Worm (Caenorhabditis elegans) whole organism, dauer: ENCODE data around the gene kxd-1.

Experiments
- unc-62 ChIP-seq: sonication (generic microtip); optimal IDR thresholded peaks from 2 replicates; lab custom pipeline; 2017; ENCODE audit warnings: missing biosample characterization, missing genetic modification reagents, missing genetic modification characterization

The kxd-1 gene

ce11 chrV:7220973-7221519 is at the start of gene kxd-1, which contains the start of the genes C13F10.8 and C13F10.6:
TSS of gene kxd-1 (plus strand) at chrV:7221469.
TSS of gene C13F10.8 (minus strand) at chrV:7221023.
TSS of gene C13F10.6 (minus strand) at chrV:7221039.
- TF ChIP-seq unc-62 (GFP tag; lab: Kevin White, UChicago): no peak

ce11 chrV:7175201-7175600 is 46.1 kb upstream of the kxd-1 start, which contains the start of gene lgc-39:
TSS of gene lgc-39 (plus strand) at chrV:7175501.
- TF ChIP-seq unc-62 (GFP tag; lab: Kevin White, UChicago): no peak

ce11 chrV:7178843-7179242 is 42.4 kb upstream of the kxd-1 start, which contains the start of gene cpsf-2:
TSS of gene cpsf-2 (plus strand) at chrV:7179172.
- TF ChIP-seq unc-62 (GFP tag; lab: Kevin White, UChicago): no peak

ce11 chrV:7184549-7184948 is 36.7 kb upstream of the kxd-1 start, which contains the start of gene pitr-5:
TSS of gene pitr-5 (plus strand) at chrV:7184849.
- no peak for TF ChIP-seq unc-62 (GFP tag; lab: Kevin White, UChicago)

- TF ChIP-seq unc-62 (GFP tag; lab: Kevin White, UChicago): no peak
Observed at ce11 chrV:7186599-7186998, 34.7 kb upstream of the kxd-1 start.

- no peak for TF ChIP-seq unc-62 (GFP tag; lab: Kevin White, UChicago)
Observed at ce11 chrV:7187295-7187694, 34.0 kb upstream of the kxd-1 start.

- TF ChIP-seq unc-62 (GFP tag; lab: Kevin White, UChicago): no peak
Observed at ce11 chrV:7193562-7193961, 27.7 kb upstream of the kxd-1 start, which contains the start of gene F09G2.8. TSS of gene F09G2.8 (minus strand) at chrV:7193662.

- TF ChIP-seq unc-62 (GFP tag; lab: Kevin White, UChicago): no peak
Observed at ce11 chrV:7194818-7195217, 26.5 kb upstream of the kxd-1 start.

- no peak for TF ChIP-seq unc-62 (GFP tag; lab: Kevin White, UChicago)
Observed at ce11 chrV:7196037-7196436, 25.2 kb upstream of the kxd-1 start, which contains the start of gene attf-2. TSS of gene attf-2 (minus strand) at chrV:7196137.

- TF ChIP-seq unc-62 (GFP tag; lab: Kevin White, UChicago): no peak
Observed at ce11 chrV:7196498-7196966, 24.7 kb upstream of the kxd-1 start, which contains the start of gene F09G2.2. TSS of gene F09G2.2 (plus strand) at chrV:7196916.

- TF ChIP-seq unc-62 (GFP tag; lab: Kevin White, UChicago): no peak
Observed at ce11 chrV:7197036-7197435, 24.2 kb upstream of the kxd-1 start.

ce11 chrV:7198403-7198802 is 22.9 kb upstream of the kxd-1 start:
- no peak for TF ChIP-seq unc-62 (GFP tag; lab: Kevin White, UChicago)

- no peak for TF ChIP-seq unc-62 (GFP tag; lab: Kevin White, UChicago)
Observed at ce11 chrV:7199077-7199476, 22.2 kb upstream of the kxd-1 start.

- no peak for TF ChIP-seq unc-62 (GFP tag; lab: Kevin White, UChicago)
Observed at ce11 chrV:7199932-7200331, 21.3 kb upstream of the kxd-1 start, which contains the start of gene F09G2.1. TSS of gene F09G2.1 (plus strand) at chrV:7200232.

ce11 chrV:7201353-7201752 is 19.9 kb upstream of the kxd-1 start:
- no peak for TF ChIP-seq unc-62 (GFP tag; lab: Kevin White, UChicago)

ce11 chrV:7209001-7209400 is 12.3 kb upstream of the kxd-1 start:
- no peak for TF ChIP-seq unc-62 (GFP tag; lab: Kevin White, UChicago)

- TF ChIP-seq unc-62 (GFP tag; lab: Kevin White, UChicago): no peak
Observed at ce11 chrV:7214802-7215201, 6.5 kb upstream of the kxd-1 start, which contains the start of gene soap-1. TSS of gene soap-1 (minus strand) at chrV:7214902.
